Fruit fly (Drosophila melanogaster): Measurements from ENCODE around the gene Mur29B.

Gene Mur29B

dm6 chr2L:8350560-8351171, 1.3 kb upstream of the Mur29B start (continued):
- TF ChIP-seq pan (optimal IDR thresholded peaks at IDR 0.05) (no peak), pan (GFP tag; optimal IDR thresholded peaks at IDR 0.05 in 1 of 2, IDR thresholded peaks at IDR 0.05 in 1 of 2) (peak in 1 of 2 experiments; percentile 35), CG14965 (GFP tag; optimal IDR thresholded peaks at IDR 0.05; ENCODE audit: borderline replicate concordance) (no peak), CG12769 (tag; optimal IDR thresholded peaks at IDR 0.05) (peak; percentile 65), CG10543 (GFP tag; optimal IDR thresholded peaks at IDR 0.05) (peak; percentile 51), ham (GFP tag; IDR thresholded peaks at IDR 0.05) (no peak), cwo (GFP tag; optimal IDR thresholded peaks at IDR 0.05) (no peak), fd102C (GFP tag; optimal IDR thresholded peaks at IDR 0.05) (no peak), caup (GFP tag; optimal IDR thresholded peaks at IDR 0.05; ENCODE audit: severe bottlenecking) (peak; percentile 54), sc (optimal IDR thresholded peaks at IDR 0.05) (no peak), sc (GFP tag; optimal IDR thresholded peaks at IDR 0.05) (no peak), luna (GFP tag; optimal IDR thresholded peaks at IDR 0.05) (peak; percentile 35), CG11093 (GFP tag; IDR thresholded peaks at IDR 0.05) (no peak), aop (GFP tag; IDR thresholded peaks at IDR 0.05) (no peak), hth (optimal IDR thresholded peaks at IDR 0.05) (no peak), CG34422 (GFP tag; IDR thresholded peaks at IDR 0.05) (no peak), zen2 (GFP tag; IDR thresholded peaks at IDR 0.05; ENCODE audit: partially characterized antibody) (no peak), Neu2 (GFP tag; optimal IDR thresholded peaks at IDR 0.05; ENCODE audit: borderline replicate concordance) (no peak), Sry-β (GFP tag; optimal IDR thresholded peaks at IDR 0.05) (no peak), CG6272 (GFP tag; IDR thresholded peaks at IDR 0.05) (no peak), sug (tag; optimal IDR thresholded peaks at IDR 0.05) (peak; percentile 46), CG13287 (GFP tag; IDR thresholded peaks at IDR 0.05; ENCODE audit: partially characterized antibody) (no peak), ssp (GFP tag; IDR thresholded peaks at IDR 0.05) (no peak), Ets65A (GFP tag) (no peak), p53 (GFP tag; optimal IDR thresholded peaks at IDR 0.05) (no peak), Hr51 (GFP tag; optimal IDR thresholded peaks at IDR 0.05) (peak in 1 of 2 experiments; percentile 26), CG11504 (tag; optimal IDR thresholded peaks at IDR 0.05) (no peak), lola (GFP tag; optimal IDR thresholded peaks at IDR 0.05) (no peak), CHES-1-like (GFP tag; optimal IDR thresholded peaks at IDR 0.05) (no peak), insv (GFP tag; optimal IDR thresholded peaks at IDR 0.05) (no peak), lilli (GFP tag; optimal IDR thresholded peaks at IDR 0.05) (no peak), trem (tag; optimal IDR thresholded peaks at IDR 0.05) (no peak), BEAF-32 (GFP tag; optimal IDR thresholded peaks at IDR 0.05) (no peak), CG15073 (GFP tag; optimal IDR thresholded peaks at IDR 0.05) (no peak), CG3847 (GFP tag; IDR thresholded peaks at IDR 0.05) (no peak), CG10267 (tag; optimal IDR thresholded peaks at IDR 0.05) (no peak), Kr (GFP tag; optimal IDR thresholded peaks at IDR 0.05) (no peak), Jarid2 (GFP tag; optimal IDR thresholded peaks at IDR 0.05) (peak; percentile 19), Trl (optimal IDR thresholded peaks at IDR 0.05) (no peak), Trl (GFP tag; optimal IDR thresholded peaks at IDR 0.05) (peak; percentile 8), PHDP (tag; optimal IDR thresholded peaks at IDR 0.05) (peak; percentile 69), sob (GFP tag; IDR thresholded peaks at IDR 0.05) (peak; percentile 55; the same call in 1 of the 2 replicates), usp (GFP tag; optimal IDR thresholded peaks at IDR 0.05) (no peak), psq (GFP tag; optimal IDR thresholded peaks at IDR 0.05) (no peak), repo (GFP tag; optimal IDR thresholded peaks at IDR 0.05) (no peak), zfh2 (GFP tag; optimal IDR thresholded peaks at IDR 0.05) (no peak), CG14014 (GFP tag; IDR thresholded peaks at IDR 0.05) (peak; percentile 52; the same call in 1 of the 2 replicates), Oli (tag; optimal IDR thresholded peaks at IDR 0.05) (peak; percentile 8), CG42726 (GFP tag; IDR thresholded peaks at IDR 0.05; ENCODE audit: partially characterized antibody) (no peak), Dp (GFP tag; optimal IDR thresholded peaks at IDR 0.05) (no peak)
